Fruit fly (Drosophila melanogaster) whole organism, adult: ENCODE results near the gene CG5866.

Experiments
- CG5204 ChIP-seq: fragments of 200-800 bp; sonication (Bioruptor generic); optimal IDR thresholded peaks from 2 replicates; lab custom pipeline; 2016; ENCODE audit warnings: missing biosample characterization, missing genetic modification characterization
- CG7101 ChIP-seq: fragments of 200-800 bp; sonication (Bioruptor generic); optimal IDR thresholded peaks from 2 replicates; lab custom pipeline; 2018; ENCODE audit warnings: missing biosample characterization, mild to moderate bottlenecking, missing genetic modification characterization, moderate library complexity
- Clk ChIP-seq: fragments of 200-800 bp; sonication (Bioruptor generic); optimal IDR thresholded peaks from 2 replicates; lab custom pipeline; 2017; ENCODE audit warnings: missing biosample characterization, missing genetic modification characterization
- Hr96 ChIP-seq: fragments of 200-800 bp; sonication (Bioruptor generic); optimal IDR thresholded peaks from 2 replicates; lab custom pipeline; 2016; ENCODE audit warnings: missing biosample characterization, missing genetic modification characterization
- pad ChIP-seq: fragments of 200-800 bp; sonication (Bioruptor generic); optimal IDR thresholded peaks from 3 replicates; lab custom pipeline; 2017; ENCODE audit warnings: missing biosample characterization, missing genetic modification characterization, mild to moderate bottlenecking, moderate library complexity, missing genetic modification reagents

DNA sequence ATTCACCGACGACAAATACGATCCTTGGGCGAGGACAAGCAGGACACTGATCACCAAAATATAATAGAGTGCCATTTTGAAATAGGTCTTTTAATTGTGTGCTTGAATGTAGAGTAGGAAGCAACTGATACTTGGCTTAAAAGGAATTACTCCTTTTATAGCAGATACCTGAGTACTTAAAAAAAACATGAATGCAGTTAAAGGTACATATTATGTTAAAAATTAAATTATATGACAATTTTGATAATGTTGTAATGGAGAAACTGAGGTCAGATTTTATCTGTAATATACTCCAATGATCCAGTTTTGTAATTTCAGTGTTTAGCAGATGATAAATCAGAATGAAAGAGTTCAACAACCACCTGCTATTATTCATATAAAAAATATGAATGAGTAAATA, 6.6 kb downstream of the CG5866 start, which contains the start of gene CG14332:
- TF ChIP-seq CG5204 (GFP tag; lab: Kevin White, UChicago) (no peak), Hr96 (GFP tag; lab: Kevin White, UChicago) (no peak), CG7101 (tag; lab: Kevin White, UChicago) (no peak), pad (GFP tag; lab: Kevin White, UChicago) (no peak), Clk (GFP tag; lab: Kevin White, UChicago) (no peak)
